Worm (Caenorhabditis elegans) whole organism, L1 larva: ENCODE measurements around the gene fbxa-172.

ENCODE experiments used
- aly-2 ChIP-seq: fragments of 150-350 bp; optimal IDR thresholded peaks from 2 replicates; lab custom pipeline; 2014; ENCODE audit warnings: missing biosample characterization, missing genetic modification characterization
- ceh-82 ChIP-seq, 3 experiments: fragments of 150-350 bp in 1 of 3; sonication (generic microtip) in 2 of 3; optimal IDR thresholded peaks; 2 replicates each; lab custom pipeline; 2014 to 2017; ENCODE audit warnings: missing biosample characterization in 3 of 3, missing genetic modification characterization in 3 of 3
- elt-2 ChIP-seq: sonication (generic microtip); optimal IDR thresholded peaks from 2 replicates; lab custom pipeline; 2016; ENCODE audit warnings: missing genetic modification characterization, mild to moderate bottlenecking, inconsistent platforms, missing compliant biosample characterization, missing genetic modification reagents
- lsy-2 ChIP-seq, 2 experiments: fragments of 150-350 bp; optimal IDR thresholded peaks; 2 replicates each; lab custom pipeline; 2014; ENCODE audit warnings: missing biosample characterization in 2 of 2, missing genetic modification characterization in 2 of 2
- nhr-11 ChIP-seq: fragments of 150-350 bp; optimal IDR thresholded peaks from 2 replicates; lab custom pipeline; 2014; ENCODE audit warnings: missing biosample characterization, missing genetic modification characterization
- skn-1 ChIP-seq: fragments of 150-350 bp; optimal IDR thresholded peaks from 2 replicates; lab custom pipeline; 2014; ENCODE audit warnings: missing biosample characterization, missing genetic modification characterization
- swsn-7 ChIP-seq: sonication (generic microtip); optimal IDR thresholded peaks from 2 replicates; lab custom pipeline; 2016; ENCODE audit warnings: missing genetic modification characterization, missing compliant biosample characterization

- TF ChIP-seq aly-2 (no peak), ceh-82 (tag; optimal IDR thresholded peaks at IDR 0.05; lab: Kevin White, UChicago) (no peak), nhr-11 (tag; lab: Kevin White, UChicago) (no peak), swsn-7 (tag; lab: Kevin White, UChicago) (no peak), skn-1 (tag; lab: Kevin White, UChicago) (no peak), lsy-2 (tag; optimal IDR thresholded peaks at IDR 0.05; lab: Kevin White, UChicago) (no peak), elt-2 (tag; lab: Kevin White, UChicago) (no peak)
Measured at ce11 chrV:17533200-17533599, 25.8 kb upstream of the fbxa-172 start.
